Worm (Caenorhabditis elegans): ENCODE data around the gene W02B12.13.

ce11 chrII:11495806-11496205 lies 50.7 kb downstream of the W02B12.13 start:
- TF ChIP-seq ceh-22 (tag; optimal IDR thresholded peaks at IDR 0.05): no peak
- TF ChIP-seq pha-4 (tag; optimal IDR thresholded peaks at IDR 0.05): no peak
- no peak for TF ChIP-seq sdc-2 (tag; optimal IDR thresholded peaks at IDR 0.05)
- TF ChIP-seq dmd-4 (tag; optimal IDR thresholded peaks at IDR 0.05; ENCODE audit: borderline replicate concordance): no peak
- no peak for TF ChIP-seq tbx-2 (tag; optimal IDR thresholded peaks at IDR 0.05)
- no peak for TF ChIP-seq hlh-15 (tag; optimal IDR thresholded peaks at IDR 0.05)
- no peak for TF ChIP-seq C08G9.2 (tag; optimal IDR thresholded peaks at IDR 0.05)
